Fruit fly (Drosophila melanogaster) whole organism, embryonic: ENCODE measurements around the gene fzo.

ENCODE experiments used
- Atf3 ChIP-seq: fragments of 200-800 bp; sonication (Bioruptor generic); optimal IDR thresholded peaks from 3 replicates; lab custom pipeline; 2016; ENCODE audit warnings: missing biosample characterization, missing genetic modification characterization
- Bteb2 ChIP-seq: fragments of 200-800 bp; sonication (Bioruptor generic); optimal IDR thresholded peaks from 2 replicates; lab custom pipeline; 2016; ENCODE audit warnings: missing biosample characterization, missing genetic modification characterization
- CG13123 ChIP-seq: fragments of 200-800 bp; sonication (Bioruptor generic); optimal IDR thresholded peaks from 2 replicates; lab custom pipeline; 2016; ENCODE audit warnings: missing biosample characterization, missing genetic modification characterization
- CG13424 ChIP-seq: fragments of 200-800 bp; sonication (Bioruptor generic); optimal IDR thresholded peaks from 2 replicates; lab custom pipeline; 2019; ENCODE audit warnings: missing biosample characterization, mild to moderate bottlenecking, missing genetic modification characterization, moderate library complexity
- CG13775 ChIP-seq: fragments of 200-800 bp; sonication (Bioruptor generic); optimal IDR thresholded peaks from 3 replicates; lab custom pipeline; 2017; ENCODE audit warnings: missing biosample characterization, mild to moderate bottlenecking, missing genetic modification characterization
- CG15011 ChIP-seq: fragments of 200-800 bp; sonication (Bioruptor generic); optimal IDR thresholded peaks from 3 replicates; lab custom pipeline; 2018; ENCODE audit warnings: missing biosample characterization, mild to moderate bottlenecking, missing genetic modification characterization
- CG16815 ChIP-seq: fragments of 200-800 bp; sonication (Bioruptor generic); optimal IDR thresholded peaks from 3 replicates; lab custom pipeline; 2017; ENCODE audit warnings: missing biosample characterization, mild to moderate bottlenecking, missing genetic modification characterization
- CG17359 ChIP-seq: fragments of 200-800 bp; sonication (Bioruptor generic); optimal IDR thresholded peaks from 3 replicates; lab custom pipeline; 2018; ENCODE audit warnings: missing biosample characterization, mild to moderate bottlenecking, missing genetic modification characterization, moderate library complexity
- CG18599 ChIP-seq: fragments of 200-800 bp; sonication (Bioruptor generic); optimal IDR thresholded peaks from 3 replicates; lab custom pipeline; 2017; ENCODE audit warnings: missing biosample characterization, missing genetic modification characterization, mild to moderate bottlenecking, moderate library complexity, missing genetic modification reagents
- CG3065 ChIP-seq: fragments of 200-800 bp; sonication (Bioruptor generic); optimal IDR thresholded peaks from 2 replicates; lab custom pipeline; 2016; ENCODE audit warnings: missing biosample characterization, missing genetic modification characterization
- CG31388 ChIP-seq: fragments of 200-800 bp; sonication (Bioruptor generic); optimal IDR thresholded peaks from 2 replicates; lab custom pipeline; 2016; ENCODE audit warnings: missing biosample characterization, missing genetic modification characterization
- CG3281 ChIP-seq: fragments of 200-800 bp; sonication (Bioruptor generic); optimal IDR thresholded peaks from 3 replicates; lab custom pipeline; 2017; ENCODE audit warnings: missing biosample characterization, mild to moderate bottlenecking, missing genetic modification characterization
- CG4424 ChIP-seq: fragments of 200-800 bp; sonication (Bioruptor generic); optimal IDR thresholded peaks from 3 replicates; lab custom pipeline; 2016; ENCODE audit warnings: missing biosample characterization, missing genetic modification characterization
- CG4854 ChIP-seq: fragments of 200-800 bp; sonication (Bioruptor generic); optimal IDR thresholded peaks from 2 replicates; lab custom pipeline; 2016; ENCODE audit warnings: missing biosample characterization, missing genetic modification characterization, inconsistent platforms
- CG5245 ChIP-seq: fragments of 200-800 bp; sonication (Bioruptor generic); optimal IDR thresholded peaks from 3 replicates; lab custom pipeline; 2016; ENCODE audit warnings: missing biosample characterization, missing genetic modification characterization
- CG6254 ChIP-seq: fragments of 200-800 bp; sonication (Bioruptor generic); optimal IDR thresholded peaks from 3 replicates; lab custom pipeline; 2017; ENCODE audit warnings: mild to moderate bottlenecking, missing biosample characterization, missing genetic modification reagents, missing genetic modification characterization
- CG8290 ChIP-seq, 3 experiments: fragments of 200-800 bp; sonication (Bioruptor generic); optimal IDR thresholded peaks; 2 replicates each; lab custom pipeline; 2016 to 2019; ENCODE audit warnings: missing biosample characterization in 3 of 3, missing genetic modification characterization in 3 of 3, mild to moderate bottlenecking in 2 of 3, moderate library complexity in 1 of 3
- CG8359 ChIP-seq: fragments of 200-800 bp; sonication (Bioruptor generic); optimal IDR thresholded peaks from 2 replicates; lab custom pipeline; 2017; ENCODE audit warnings: missing biosample characterization, mild to moderate bottlenecking, missing genetic modification characterization, borderline replicate concordance
- CG9437 ChIP-seq: fragments of 200-800 bp; sonication (Bioruptor generic); optimal IDR thresholded peaks from 2 replicates; lab custom pipeline; 2018; ENCODE audit warnings: missing biosample characterization, mild to moderate bottlenecking, missing genetic modification characterization
- CkIIα-i1 ChIP-seq: fragments of 200-800 bp; sonication (Bioruptor generic); IDR thresholded peaks from 2 replicates; pipeline ENCODE4 v1.3.6; 2022; ENCODE audit warnings: missing biosample characterization, missing genetic modification characterization
- D ChIP-seq, 2 experiments: fragments of 200-800 bp in 1 of 2; fragments of >200 bp in 1 of 2; sonication (Bioruptor generic) in 1 of 2; optimal IDR thresholded peaks; 2 replicates in 1 of 2; 3 replicates in 1 of 2; lab custom pipeline; 2017; ENCODE audit warnings: mild to moderate bottlenecking in 1 of 2, missing biosample characterization in 1 of 2, missing genetic modification characterization in 1 of 2, missing genetic modification reagents in 1 of 2
- Eip74EF ChIP-seq, 2 experiments: fragments of 200-800 bp in 1 of 2; fragments of >200 bp in 1 of 2; sonication (Bioruptor generic) in 1 of 2; optimal IDR thresholded peaks; 2 replicates each; lab custom pipeline; 2017 to 2019; ENCODE audit warnings: missing biosample characterization in 2 of 2, missing genetic modification characterization in 2 of 2, mild to moderate bottlenecking in 1 of 2, moderate library complexity in 1 of 2
- Elba2 ChIP-seq: fragments of 200-800 bp; sonication (Bioruptor generic); optimal IDR thresholded peaks from 3 replicates; lab custom pipeline; 2016; ENCODE audit warnings: missing biosample characterization, missing genetic modification characterization
- HmgZ ChIP-seq: fragments of 200-800 bp; sonication (Bioruptor generic); optimal IDR thresholded peaks from 2 replicates; lab custom pipeline; 2018; ENCODE audit warnings: missing biosample characterization, mild to moderate bottlenecking, missing genetic modification characterization
- Hr39 ChIP-seq: fragments of >200 bp; optimal IDR thresholded peaks from 2 replicates; lab custom pipeline; 2017
- MBD-R2 ChIP-seq: fragments of 200-800 bp; sonication (Bioruptor generic); IDR thresholded peaks from 2 replicates; pipeline ENCODE4 v1.3.6; 2022; ENCODE audit warnings: missing biosample characterization, missing genetic modification characterization
- Med ChIP-seq: fragments of 200-800 bp; sonication (Bioruptor generic); peaks from one replicate; lab custom pipeline; 2016; ENCODE audit warnings: missing biosample characterization, missing genetic modification characterization, mild to moderate bottlenecking, inconsistent platforms, moderate library complexity
- Mrtf ChIP-seq: fragments of 200-800 bp; sonication (Bioruptor generic); IDR thresholded peaks from 3 replicates; pipeline ENCODE4 v1.3.6; 2022; ENCODE audit warnings: missing biosample characterization, missing genetic modification characterization
- Spps ChIP-seq: fragments of 200-800 bp; sonication (Bioruptor generic); optimal IDR thresholded peaks from 2 replicates; lab custom pipeline; 2018; ENCODE audit warnings: missing biosample characterization, mild to moderate bottlenecking, missing genetic modification characterization
- Trl ChIP-seq, 3 experiments: fragments of >200 bp in 2 of 3; fragments of 200-800 bp in 1 of 3; sonication (Bioruptor generic) in 1 of 3; optimal IDR thresholded peaks; 2 replicates in 1 of 3; 3 replicates in 2 of 3; lab custom pipeline; 2016 to 2017; ENCODE audit warnings: missing biosample characterization in 1 of 3, missing genetic modification characterization in 1 of 3
- Xbp1 ChIP-seq: fragments of 200-800 bp; sonication (Bioruptor generic); optimal IDR thresholded peaks from 3 replicates; lab custom pipeline; 2016; ENCODE audit warnings: missing biosample characterization, mild to moderate bottlenecking, missing genetic modification characterization
- br ChIP-seq: fragments of >200 bp; optimal IDR thresholded peaks from 2 replicates; lab custom pipeline; 2017
- da ChIP-seq: fragments of 200-800 bp; sonication (Bioruptor generic); optimal IDR thresholded peaks from 2 replicates; lab custom pipeline; 2016; ENCODE audit warnings: missing biosample characterization, missing genetic modification characterization
- ftz-f1 ChIP-seq: fragments of 200-800 bp; sonication (Bioruptor generic); optimal IDR thresholded peaks from 2 replicates; lab custom pipeline; 2016; ENCODE audit warnings: missing biosample characterization, missing genetic modification characterization
- gem ChIP-seq: fragments of 200-800 bp; sonication (Bioruptor generic); optimal IDR thresholded peaks from 2 replicates; lab custom pipeline; 2019; ENCODE audit warnings: missing biosample characterization, mild to moderate bottlenecking, missing genetic modification characterization, moderate library complexity
- hkb ChIP-seq, 2 experiments: fragments of 200-800 bp in 1 of 2; fragments of >200 bp in 1 of 2; sonication (Bioruptor generic) in 1 of 2; IDR thresholded peaks in 1 of 2; optimal IDR thresholded peaks in 1 of 2; 2 replicates each; pipeline versions ENCODE4 v1.3.6 to Lab custom; 2017 to 2022; ENCODE audit warnings: missing biosample characterization in 1 of 2, missing genetic modification characterization in 1 of 2
- insv ChIP-seq, 2 experiments: fragments of 200-800 bp; sonication (Bioruptor generic); optimal IDR thresholded peaks; 3 replicates each; lab custom pipeline; 2016 to 2018; ENCODE audit warnings: missing biosample characterization in 2 of 2, missing genetic modification characterization in 2 of 2
- jigr1 ChIP-seq: fragments of 200-800 bp; sonication (Bioruptor generic); IDR thresholded peaks from 3 replicates; pipeline ENCODE4 v1.3.6; 2022; ENCODE audit warnings: missing biosample characterization, missing genetic modification characterization
- jumu ChIP-seq: fragments of 200-800 bp; sonication (Bioruptor generic); optimal IDR thresholded peaks from 3 replicates; lab custom pipeline; 2016; ENCODE audit warnings: missing biosample characterization, missing genetic modification characterization
- luna ChIP-seq: fragments of 200-800 bp; sonication (Bioruptor generic); optimal IDR thresholded peaks from 2 replicates; lab custom pipeline; 2016; ENCODE audit warnings: missing biosample characterization, missing genetic modification characterization
- mirr ChIP-seq: fragments of 200-800 bp; sonication (Bioruptor generic); optimal IDR thresholded peaks from 3 replicates; lab custom pipeline; 2018; ENCODE audit warnings: missing biosample characterization, mild to moderate bottlenecking, missing genetic modification characterization
- mld ChIP-seq: fragments of 200-800 bp; sonication (Bioruptor generic); IDR thresholded peaks from 3 replicates; pipeline ENCODE4 v1.3.6; 2022; ENCODE audit warnings: missing biosample characterization, missing genetic modification characterization; ENCODE audit not compliant: partially characterized antibody
- pum ChIP-seq: fragments of 200-800 bp; sonication (Bioruptor generic); optimal IDR thresholded peaks from 2 replicates; lab custom pipeline; 2016; ENCODE audit warnings: missing biosample characterization, missing genetic modification characterization
- ranshi ChIP-seq: fragments of 200-800 bp; sonication (Bioruptor generic); IDR thresholded peaks from 2 replicates; pipeline ENCODE4 v1.3.6; 2022; ENCODE audit warnings: missing biosample characterization, missing genetic modification characterization
- sima ChIP-seq: fragments of 200-800 bp; sonication (Bioruptor generic); optimal IDR thresholded peaks from 2 replicates; lab custom pipeline; 2016; ENCODE audit warnings: missing biosample characterization, missing genetic modification characterization
- sna ChIP-seq: fragments of 200-800 bp; sonication (Bioruptor generic); IDR thresholded peaks from 2 replicates; pipeline ENCODE4 v1.3.6; 2022; ENCODE audit warnings: missing biosample characterization, missing genetic modification characterization; ENCODE audit not compliant: partially characterized antibody
- vfl ChIP-seq: fragments of 200-800 bp; sonication (Bioruptor generic); optimal IDR thresholded peaks from 2 replicates; lab custom pipeline; 2016; ENCODE audit warnings: missing biosample characterization, missing genetic modification characterization
- wek ChIP-seq: fragments of 200-800 bp; sonication (Bioruptor generic); optimal IDR thresholded peaks from 3 replicates; lab custom pipeline; 2018; ENCODE audit warnings: missing biosample characterization, mild to moderate bottlenecking, missing genetic modification characterization, moderate library complexity
- z ChIP-seq: fragments of 200-800 bp; sonication (Bioruptor generic); IDR thresholded peaks from 3 replicates; pipeline ENCODE4 v1.3.6; 2022; ENCODE audit warnings: missing biosample characterization, missing genetic modification characterization

fzo gene

DNA sequence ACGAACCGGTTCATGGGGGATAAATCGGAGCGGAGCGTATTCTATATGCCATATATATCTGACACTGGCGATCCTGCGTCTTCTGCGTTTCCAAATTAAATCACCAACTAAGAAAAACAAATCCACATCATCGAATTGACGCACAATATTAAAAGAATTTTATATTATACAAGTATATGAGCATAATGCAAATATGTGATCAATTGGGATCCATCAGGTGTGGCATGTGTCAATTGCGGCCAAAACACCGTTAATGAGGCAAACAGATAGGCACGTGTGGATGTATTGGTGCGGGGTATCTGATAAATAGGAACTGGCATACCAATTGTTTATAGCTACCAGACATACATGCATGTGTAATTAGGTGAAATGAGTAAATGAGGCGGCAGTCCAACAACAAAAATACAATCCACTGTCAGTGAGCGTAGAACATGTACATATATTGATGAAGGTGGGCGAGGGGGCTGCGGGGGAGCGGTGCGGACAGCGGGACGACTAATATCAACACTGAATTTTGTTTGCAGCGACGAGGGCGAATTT, 25.7 kb downstream of the fzo start (continued):
- TF ChIP-seq ranshi (GFP tag; lab: Robert Waterston, UW) (no peak), CkIIα-i1 (GFP tag; lab: Robert Waterston, UW) (no peak), Elba2 (GFP tag; lab: Kevin White, UChicago) (no peak), CG15011 (GFP tag; lab: Kevin White, UChicago) (peak; percentile 11), CG8359 (no peak), CG13424 (tag; lab: Kevin White, UChicago) (no peak), mirr (GFP tag; lab: Kevin White, UChicago) (peak; percentile 48), pum (no peak), da (no peak), D (optimal IDR thresholded peaks at IDR 0.05; lab: Kevin White, UChicago) (no peak), D (GFP tag; optimal IDR thresholded peaks at IDR 0.05; lab: Kevin White, UChicago) (no peak), Mrtf (GFP tag; lab: Robert Waterston, UW) (no peak), CG18599 (GFP tag; lab: Kevin White, UChicago) (peak; percentile 49), CG4424 (GFP tag; lab: Kevin White, UChicago) (no peak), CG6254 (GFP tag; lab: Kevin White, UChicago) (no peak), CG4854 (no peak), Med (GFP tag; lab: Kevin White, UChicago) (peak; percentile 84), z (no peak), Hr39 (lab: Kevin White, UChicago) (no peak), vfl (GFP tag; lab: Kevin White, UChicago) (no peak), Eip74EF (GFP tag; optimal IDR thresholded peaks at IDR 0.05; lab: Kevin White, UChicago) (no peak), jumu (no peak), Atf3 (GFP tag; lab: Kevin White, UChicago) (no peak), CG13775 (GFP tag; lab: Kevin White, UChicago) (no peak), MBD-R2 (GFP tag; lab: Robert Waterston, UW) (no peak), jigr1 (GFP tag; lab: Robert Waterston, UW) (no peak), CG31388 (GFP tag; lab: Kevin White, UChicago) (no peak), CG17359 (tag; lab: Kevin White, UChicago) (peak; percentile 2), CG5245 (no peak), wek (peak; percentile 12), CG3281 (GFP tag; lab: Kevin White, UChicago) (peak; percentile 14), insv (GFP tag; optimal IDR thresholded peaks at IDR 0.05; lab: Kevin White, UChicago) (no peak), sna (GFP tag; lab: Robert Waterston, UW) (no peak), gem (tag; lab: Kevin White, UChicago) (peak; percentile 12), Spps (no peak), sima (GFP tag; lab: Kevin White, UChicago) (no peak), CG3065 (no peak), Bteb2 (GFP tag; lab: Kevin White, UChicago) (no peak), Xbp1 (no peak), luna (GFP tag; lab: Kevin White, UChicago) (no peak), CG9437 (GFP tag; lab: Kevin White, UChicago) (no peak), CG16815 (GFP tag; lab: Kevin White, UChicago) (no peak), CG13123 (GFP tag; lab: Kevin White, UChicago) (no peak), ftz-f1 (GFP tag; lab: Kevin White, UChicago) (no peak), br (no peak), hkb (optimal IDR thresholded peaks at IDR 0.05; lab: Kevin White, UChicago) (no peak), hkb (GFP tag; IDR thresholded peaks at IDR 0.05; lab: Robert Waterston, UW) (peak; percentile 22; the same call in 1 of the 2 replicates), mld (GFP tag; lab: Robert Waterston, UW) (no peak), HmgZ (tag; lab: Kevin White, UChicago) (no peak), Trl (optimal IDR thresholded peaks at IDR 0.05; lab: Kevin White, UChicago) (no peak), Trl (GFP tag; optimal IDR thresholded peaks at IDR 0.05; lab: Kevin White, UChicago) (no peak), CG8290 (GFP tag; optimal IDR thresholded peaks at IDR 0.05; lab: Kevin White, UChicago) (no peak), CG8290 (tag; optimal IDR thresholded peaks at IDR 0.05; lab: Kevin White, UChicago) (peak in 1 of 2 experiments; percentile 42)
